Worm (Caenorhabditis elegans): ENCODE measurements around the gene col-115.

DNA sequence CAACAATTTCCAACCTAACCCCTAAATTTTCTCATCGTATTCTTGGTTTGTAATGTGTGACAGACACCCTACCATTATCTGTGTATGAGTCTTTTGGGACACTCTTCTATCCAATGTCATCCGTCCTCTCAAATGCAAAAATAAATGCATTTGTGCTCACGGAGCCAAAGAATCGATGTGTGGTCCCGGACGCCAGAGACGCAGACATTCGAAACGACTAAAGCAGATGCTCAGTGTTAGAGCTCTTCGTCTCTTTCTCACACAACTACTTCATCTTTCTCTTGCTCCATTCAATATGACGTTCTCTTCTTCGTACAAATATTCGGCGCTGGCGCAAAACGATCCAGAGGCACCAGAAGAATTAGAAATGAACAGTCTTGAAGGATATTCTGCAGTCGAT lies 8.9 kb upstream of the col-115 start, which contains the start of gene unc-24:
- TF ChIP-seq zip-4 (GFP tag; optimal IDR thresholded peaks at IDR 0.05) = no peak
- TF ChIP-seq nhr-77 (tag; optimal IDR thresholded peaks at IDR 0.05) = no peak
- no peak for TF ChIP-seq snpc-4 (tag; optimal IDR thresholded peaks at IDR 0.05)
- no peak for TF ChIP-seq jun-1 (tag; optimal IDR thresholded peaks at IDR 0.05)
- no peak for TF ChIP-seq fkh-8 (tag; optimal IDR thresholded peaks at IDR 0.05)
- no peak for TF ChIP-seq nhr-12 (tag; optimal IDR thresholded peaks at IDR 0.05)
